Fruit fly (Drosophila melanogaster): Measurements from ENCODE around the gene Tango14.

The Tango14 gene

dm6 chr2L:1185642-1186497 lies 27.4 kb downstream of the Tango14 start, which contains the start of gene CG5001:
TSS of gene CG5001 (plus strand) at chr2L:1185757.
- TF ChIP-seq CG11504 (tag; optimal IDR thresholded peaks at IDR 0.05) (no peak), CG16815 (GFP tag; optimal IDR thresholded peaks at IDR 0.05) (peak; percentile 41), CG17328 (GFP tag; IDR thresholded peaks at IDR 0.05) (peak; percentile 86), lbe (GFP tag; optimal IDR thresholded peaks at IDR 0.05) (no peak), Usf (GFP tag; optimal IDR thresholded peaks at IDR 0.05) (peak; percentile 30), Dfd (GFP tag; optimal IDR thresholded peaks at IDR 0.05) (peak in 1 of 2 experiments; percentile 48), Atf6 (GFP tag; IDR thresholded peaks at IDR 0.05) (peak; percentile 88), CG31441 (GFP tag; IDR thresholded peaks at IDR 0.05) (no peak; the same call in 1 of the 2 replicates), Pdp1 (GFP tag; optimal IDR thresholded peaks at IDR 0.05) (peak; percentile 62 to 90), stc (GFP tag; IDR thresholded peaks at IDR 0.05) (peak; percentile 90), CG11723 (GFP tag; optimal IDR thresholded peaks at IDR 0.05) (no peak), klu (GFP tag; IDR thresholded peaks at IDR 0.05) (peak; percentile 82), Abd-B (GFP tag; optimal IDR thresholded peaks at IDR 0.05) (peak; percentile 58), CG11696 (GFP tag; IDR thresholded peaks at IDR 0.05) (peak; percentile 77), grau (tag; optimal IDR thresholded peaks at IDR 0.05) (peak; percentile 89), CG16813 (GFP tag; IDR thresholded peaks at IDR 0.05; ENCODE audit: partially characterized antibody) (peak; percentile 35; the same call in 1 of the 3 replicates), jing (GFP tag; optimal IDR thresholded peaks at IDR 0.05) (no peak), bowl (GFP tag; IDR thresholded peaks at IDR 0.05) (peak; percentile 36; the same call in 1 of the 2 replicates), CG12299 (tag; optimal IDR thresholded peaks at IDR 0.05) (peak; percentile 81), CG11398 (GFP tag; optimal IDR thresholded peaks at IDR 0.05) (no peak), CG11560 (tag; IDR thresholded peaks at IDR 0.05) (peak; percentile 55; the same call in 2 of the 3 replicates), CG7357 (GFP tag; IDR thresholded peaks at IDR 0.05) (0 out of 3 replicates have a peak, but pooled peaks have one; percentile 37), usp (GFP tag; optimal IDR thresholded peaks at IDR 0.05) (no peak), CG31365 (tag; optimal IDR thresholded peaks at IDR 0.05) (peak; percentile 57), zen (tag; optimal IDR thresholded peaks at IDR 0.05) (peak; percentile 70), CG11695 (GFP tag; IDR thresholded peaks at IDR 0.05) (peak; percentile 86), Drgx (GFP tag; IDR thresholded peaks at IDR 0.05) (peak; percentile 87), CG6272 (GFP tag; IDR thresholded peaks at IDR 0.05) (peak; percentile 65), Doc2 (GFP tag; IDR thresholded peaks at IDR 0.05) (no peak), CG1024 (GFP tag; IDR thresholded peaks at IDR 0.05) (peak; percentile 79), Kr (GFP tag; optimal IDR thresholded peaks at IDR 0.05) (no peak), trh (GFP tag; optimal IDR thresholded peaks at IDR 0.05) (peak; percentile 29), Nf-YC (tag; optimal IDR thresholded peaks at IDR 0.05) (peak; percentile 82), eyg (GFP tag; optimal IDR thresholded peaks at IDR 0.05) (peak; percentile 55), Side (GFP tag; optimal IDR thresholded peaks at IDR 0.05) (peak; percentile 56), CG4820 (GFP tag; optimal IDR thresholded peaks at IDR 0.05) (peak; percentile 80), oc (tag; optimal IDR thresholded peaks at IDR 0.05) (peak; percentile 82), Poxn (GFP tag; IDR thresholded peaks at IDR 0.05) (no peak), dmrt99B (tag; optimal IDR thresholded peaks at IDR 0.05) (no peak), CG3281 (GFP tag; optimal IDR thresholded peaks at IDR 0.05) (peak; percentile 81), org-1 (GFP tag; optimal IDR thresholded peaks at IDR 0.05) (peak; percentile 43), CG4707 (GFP tag; optimal IDR thresholded peaks at IDR 0.05) (peak; percentile 70), TFAM (GFP tag; optimal IDR thresholded peaks at IDR 0.05) (no peak), bbx (GFP tag; IDR thresholded peaks at IDR 0.05; ENCODE audit: partially characterized antibody) (no peak), zen2 (GFP tag; IDR thresholded peaks at IDR 0.05; ENCODE audit: partially characterized antibody) (no peak), Ptx1 (GFP tag; IDR thresholded peaks at IDR 0.05) (peak; percentile 91), ham (GFP tag; IDR thresholded peaks at IDR 0.05) (no peak), sens-2 (GFP tag; IDR thresholded peaks at IDR 0.05) (0 out of 2 replicates have a peak, but pooled peaks have one; percentile 8), CG12071 (GFP tag; optimal IDR thresholded peaks at IDR 0.05) (peak; percentile 80)
